Fruit fly (Drosophila melanogaster) whole organism, embryonic: ENCODE measurements around the gene His3.3B.
A peak's percentile ranks its signal among the peaks of the same experiment; 100 is the strongest.

ENCODE experiments used
- Abd-B ChIP-seq: fragments of 200-800 bp; sonication (Bioruptor generic); optimal IDR thresholded peaks from 2 replicates; lab custom pipeline; 2018; ENCODE audit warnings: missing biosample characterization, mild to moderate bottlenecking, missing genetic modification characterization, moderate library complexity
- Atf-2 ChIP-seq: fragments of 200-800 bp; sonication (Bioruptor generic); optimal IDR thresholded peaks from 2 replicates; lab custom pipeline; 2016; ENCODE audit warnings: missing biosample characterization, missing genetic modification characterization
- B-H2 ChIP-seq: fragments of 200-800 bp; sonication (Bioruptor generic); optimal IDR thresholded peaks from 2 replicates; lab custom pipeline; 2018; ENCODE audit warnings: missing biosample characterization, mild to moderate bottlenecking, missing genetic modification characterization
- CG11085 ChIP-seq: fragments of 200-800 bp; sonication (Bioruptor generic); IDR thresholded peaks from 2 replicates; pipeline ENCODE4 v1.3.6; 2022; ENCODE audit warnings: missing biosample characterization, missing genetic modification characterization
- CG11695 ChIP-seq: fragments of 200-800 bp; sonication (Bioruptor generic); IDR thresholded peaks from 3 replicates; pipeline ENCODE4 v1.3.6; 2022; ENCODE audit warnings: missing biosample characterization, missing genetic modification characterization
- CG1233 ChIP-seq: fragments of 200-800 bp; sonication (Bioruptor generic); optimal IDR thresholded peaks from 4 replicates; lab custom pipeline; 2018; ENCODE audit warnings: missing biosample characterization, mild to moderate bottlenecking, missing genetic modification characterization
- CG13894 ChIP-seq: fragments of 200-800 bp; sonication (Bioruptor generic); optimal IDR thresholded peaks from 3 replicates; lab custom pipeline; 2018; ENCODE audit warnings: missing biosample characterization, mild to moderate bottlenecking, missing genetic modification characterization, moderate library complexity
- CG16863 ChIP-seq: fragments of 200-800 bp; sonication (Bioruptor generic); optimal IDR thresholded peaks from 3 replicates; lab custom pipeline; 2016; ENCODE audit warnings: missing biosample characterization, missing genetic modification characterization
- CG17385 ChIP-seq: fragments of 200-800 bp; sonication (Bioruptor generic); optimal IDR thresholded peaks from 3 replicates; lab custom pipeline; 2018; ENCODE audit warnings: missing biosample characterization, mild to moderate bottlenecking, missing genetic modification characterization
- CG3163 ChIP-seq: fragments of 200-800 bp; sonication (Bioruptor generic); optimal IDR thresholded peaks from 3 replicates; lab custom pipeline; 2016; ENCODE audit warnings: missing biosample characterization, missing genetic modification characterization
- CG34224 ChIP-seq: fragments of 200-800 bp; sonication (Bioruptor generic); IDR thresholded peaks from 3 replicates; pipeline ENCODE4 v1.3.6; 2022; ENCODE audit warnings: missing biosample characterization, missing genetic modification characterization; ENCODE audit not compliant: partially characterized antibody
- CG34422 ChIP-seq: fragments of 200-800 bp; sonication (Bioruptor generic); IDR thresholded peaks from 3 replicates; pipeline ENCODE4 v1.3.6; 2022; ENCODE audit warnings: missing biosample characterization, missing genetic modification characterization
- CG7372 ChIP-seq: fragments of 200-800 bp; sonication (Bioruptor generic); IDR thresholded peaks from 2 replicates; pipeline ENCODE4 v1.3.6; 2022; ENCODE audit warnings: missing biosample characterization, missing genetic modification characterization
- CG7556 ChIP-seq: fragments of 200-800 bp; sonication (Bioruptor generic); optimal IDR thresholded peaks from 2 replicates; lab custom pipeline; 2017; ENCODE audit warnings: missing biosample characterization, mild to moderate bottlenecking, missing genetic modification characterization
- CG7839 ChIP-seq: fragments of 200-800 bp; sonication (Bioruptor generic); optimal IDR thresholded peaks from 3 replicates; lab custom pipeline; 2018; ENCODE audit warnings: missing biosample characterization, mild to moderate bottlenecking, missing genetic modification characterization, moderate library complexity
- CG8388 ChIP-seq: fragments of 200-800 bp; sonication (Bioruptor generic); optimal IDR thresholded peaks from 2 replicates; lab custom pipeline; 2019; ENCODE audit warnings: missing biosample characterization, mild to moderate bottlenecking, missing genetic modification characterization, moderate library complexity
- CG8924 ChIP-seq: fragments of 200-800 bp; optimal IDR thresholded peaks from 3 replicates; lab custom pipeline; 2019; ENCODE audit warnings: missing biosample characterization, mild to moderate bottlenecking, missing genetic modification characterization, moderate library complexity
- CG8944 ChIP-seq: fragments of 200-800 bp; sonication (Bioruptor generic); optimal IDR thresholded peaks from 3 replicates; lab custom pipeline; 2016; ENCODE audit warnings: missing biosample characterization, missing genetic modification characterization
- Dfd ChIP-seq, 2 experiments: fragments of >200 bp; optimal IDR thresholded peaks; 2 replicates each; lab custom pipeline; 2017; ENCODE audit warnings: missing biosample characterization in 2 of 2, missing genetic modification characterization in 2 of 2
- Elba2 ChIP-seq: fragments of 200-800 bp; sonication (Bioruptor generic); optimal IDR thresholded peaks from 3 replicates; lab custom pipeline; 2016; ENCODE audit warnings: missing biosample characterization, missing genetic modification characterization
- Mad ChIP-seq: fragments of 200-800 bp; sonication (Bioruptor generic); optimal IDR thresholded peaks from 2 replicates; lab custom pipeline; 2016; ENCODE audit warnings: missing biosample characterization, missing genetic modification characterization
- Mrtf ChIP-seq: fragments of 200-800 bp; sonication (Bioruptor generic); IDR thresholded peaks from 3 replicates; pipeline ENCODE4 v1.3.6; 2022; ENCODE audit warnings: missing biosample characterization, missing genetic modification characterization
- NK7.1 ChIP-seq: fragments of 200-800 bp; sonication (Bioruptor generic); optimal IDR thresholded peaks from 3 replicates; lab custom pipeline; 2016; ENCODE audit warnings: missing biosample characterization, missing genetic modification characterization
- Pdp1 ChIP-seq, 2 experiments: fragments of 200-800 bp; sonication (Bioruptor generic); optimal IDR thresholded peaks; 3 replicates each; lab custom pipeline; 2016; ENCODE audit warnings: missing biosample characterization in 2 of 2, missing genetic modification characterization in 2 of 2, mild to moderate bottlenecking in 1 of 2, moderate library complexity in 1 of 2
- Six4 ChIP-seq: fragments of 200-800 bp; sonication (Bioruptor generic); optimal IDR thresholded peaks from 2 replicates; lab custom pipeline; 2016; ENCODE audit warnings: missing biosample characterization, missing genetic modification characterization
- Spps ChIP-seq: fragments of 200-800 bp; sonication (Bioruptor generic); optimal IDR thresholded peaks from 2 replicates; lab custom pipeline; 2018; ENCODE audit warnings: missing biosample characterization, mild to moderate bottlenecking, missing genetic modification characterization
- Trl ChIP-seq, 3 experiments: fragments of >200 bp in 2 of 3; fragments of 200-800 bp in 1 of 3; sonication (Bioruptor generic) in 1 of 3; optimal IDR thresholded peaks; 2 replicates in 1 of 3; 3 replicates in 2 of 3; lab custom pipeline; 2016 to 2017; ENCODE audit warnings: missing biosample characterization in 1 of 3, missing genetic modification characterization in 1 of 3
- bowl ChIP-seq: fragments of 200-800 bp; sonication (Bioruptor generic); IDR thresholded peaks from 2 replicates; pipeline ENCODE4 v1.3.6; 2022; ENCODE audit warnings: missing biosample characterization, missing genetic modification characterization
- cg ChIP-seq: fragments of 200-800 bp; sonication (Bioruptor generic); optimal IDR thresholded peaks from 3 replicates; lab custom pipeline; 2019; ENCODE audit warnings: missing biosample characterization, mild to moderate bottlenecking, missing genetic modification characterization, moderate library complexity
- corto ChIP-seq: fragments of 200-800 bp; sonication (Bioruptor generic); optimal IDR thresholded peaks from 2 replicates; lab custom pipeline; 2016; ENCODE audit warnings: missing biosample characterization, mild to moderate bottlenecking, missing genetic modification characterization, moderate library complexity
- dan ChIP-seq: fragments of 200-800 bp; sonication (Bioruptor generic); IDR thresholded peaks from 2 replicates; pipeline ENCODE4 v1.3.6; 2022; ENCODE audit warnings: missing biosample characterization, missing genetic modification characterization
- gsb ChIP-seq: fragments of 200-800 bp; sonication (Bioruptor generic); IDR thresholded peaks from 2 replicates; pipeline ENCODE4 v1.3.6; 2022; ENCODE audit warnings: missing biosample characterization, missing genetic modification characterization
- hbn ChIP-seq: fragments of 200-800 bp; sonication (Bioruptor generic); IDR thresholded peaks from 2 replicates; pipeline ENCODE4 v1.3.6; 2022; ENCODE audit warnings: missing biosample characterization, missing genetic modification characterization; ENCODE audit not compliant: partially characterized antibody
- hth ChIP-seq: fragments of >200 bp; optimal IDR thresholded peaks from 2 replicates; lab custom pipeline; 2017; ENCODE audit warnings: inconsistent platforms
- insv ChIP-seq, 2 experiments: fragments of 200-800 bp; sonication (Bioruptor generic); optimal IDR thresholded peaks; 3 replicates each; lab custom pipeline; 2016 to 2018; ENCODE audit warnings: missing biosample characterization in 2 of 2, missing genetic modification characterization in 2 of 2
- kah ChIP-seq: fragments of 200-800 bp; sonication (Bioruptor generic); optimal IDR thresholded peaks from 2 replicates; lab custom pipeline; 2018; ENCODE audit warnings: missing biosample characterization, mild to moderate bottlenecking, missing genetic modification characterization
- mirr ChIP-seq: fragments of 200-800 bp; sonication (Bioruptor generic); optimal IDR thresholded peaks from 3 replicates; lab custom pipeline; 2018; ENCODE audit warnings: missing biosample characterization, mild to moderate bottlenecking, missing genetic modification characterization
- peb ChIP-seq: fragments of 200-800 bp; sonication (Bioruptor generic); IDR thresholded peaks from 2 replicates; pipeline ENCODE4 v1.3.6; 2022; ENCODE audit warnings: missing biosample characterization, missing genetic modification characterization
- row ChIP-seq: fragments of 200-800 bp; sonication (Bioruptor generic); IDR thresholded peaks from 3 replicates; pipeline ENCODE4 v1.3.6; 2022; ENCODE audit warnings: missing biosample characterization, missing genetic modification characterization
- salm ChIP-seq: fragments of 200-800 bp; sonication (Bioruptor generic); optimal IDR thresholded peaks from 2 replicates; lab custom pipeline; 2018; ENCODE audit warnings: missing biosample characterization, mild to moderate bottlenecking, missing genetic modification characterization
- sd ChIP-seq: fragments of 200-800 bp; sonication (Bioruptor generic); optimal IDR thresholded peaks from 3 replicates; lab custom pipeline; 2018; ENCODE audit warnings: missing biosample characterization, mild to moderate bottlenecking, missing genetic modification characterization, moderate library complexity
- sens ChIP-seq: fragments of 200-800 bp; sonication (Bioruptor generic); peaks from one replicate; lab custom pipeline; 2016; ENCODE audit warnings: missing biosample characterization, missing genetic modification characterization
- usp ChIP-seq: fragments of >200 bp; optimal IDR thresholded peaks from 2 replicates; lab custom pipeline; 2017; ENCODE audit warnings: missing biosample characterization, missing genetic modification characterization
- vvl ChIP-seq: fragments of 200-800 bp; sonication (Bioruptor generic); IDR thresholded peaks from 2 replicates; pipeline ENCODE4 v1.3.6; 2022; ENCODE audit warnings: missing biosample characterization, missing genetic modification characterization
- zen ChIP-seq: fragments of 200-800 bp; sonication (Bioruptor generic); optimal IDR thresholded peaks from 3 replicates; lab custom pipeline; 2018; ENCODE audit warnings: missing biosample characterization, mild to moderate bottlenecking, missing genetic modification characterization, moderate library complexity
- zfh2 ChIP-seq: fragments of 200-800 bp; sonication (Bioruptor generic); optimal IDR thresholded peaks from 2 replicates; lab custom pipeline; 2016; ENCODE audit warnings: missing biosample characterization, missing genetic modification characterization

His3.3B gene

DNA sequence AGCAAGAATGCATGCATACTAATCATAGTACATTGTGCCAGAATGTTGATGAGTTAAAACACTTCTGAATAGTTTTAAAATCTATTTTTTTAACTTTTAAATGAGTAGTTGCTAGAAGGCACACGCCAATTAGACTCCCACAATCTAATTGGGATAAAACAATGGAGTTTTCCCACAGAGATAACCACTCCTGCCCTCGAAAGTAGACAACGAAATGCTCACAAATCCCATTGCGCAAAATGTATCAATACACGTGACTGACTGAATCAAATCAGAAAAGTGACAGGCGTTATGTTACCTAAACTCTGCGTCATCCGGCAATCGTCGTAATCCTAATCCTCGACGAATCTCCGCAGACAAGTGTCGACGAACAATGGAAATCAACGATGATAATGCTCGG is 38.6 kb downstream of the His3.3B start:
- TF ChIP-seq gsb = no peak
- TF ChIP-seq zen = peak; percentile 4
- TF ChIP-seq Elba2 (GFP tag; lab: Kevin White, UChicago) = peak; percentile 30
- TF ChIP-seq CG17385 = no peak
- TF ChIP-seq zfh2 (GFP tag; lab: Kevin White, UChicago) = no peak
- no peak for TF ChIP-seq dan
- peak; percentile 49 to 96 for TF ChIP-seq insv (GFP tag; optimal IDR thresholded peaks at IDR 0.05; lab: Kevin White, UChicago)
- TF ChIP-seq CG13894 (tag; lab: Kevin White, UChicago) = peak; percentile 50
- no peak for TF ChIP-seq CG11695 (GFP tag; lab: Robert Waterston, UW)
- 0 out of 3 replicates have a peak, but pooled peaks have one; percentile 2 for TF ChIP-seq row
- TF ChIP-seq Mad = no peak
- TF ChIP-seq sens = peak; percentile 61
- TF ChIP-seq CG8944 (GFP tag; lab: Kevin White, UChicago) = no peak
- no peak for TF ChIP-seq Spps

- TF ChIP-seq cg (GFP tag; lab: Kevin White, UChicago) (peak; percentile 75), CG8924 (tag; lab: Kevin White, UChicago) (peak; percentile 22), Pdp1 (GFP tag; optimal IDR thresholded peaks at IDR 0.05; lab: Kevin White, UChicago) (peak in 1 of 2 experiments; percentile 10), CG34224 (GFP tag; lab: Robert Waterston, UW) (0 out of 3 replicates have a peak, but pooled peaks have one; percentile 10), CG8388 (no peak), Mrtf (GFP tag; lab: Robert Waterston, UW) (no peak), Trl (optimal IDR thresholded peaks at IDR 0.05; lab: Kevin White, UChicago) (peak; percentile 41 to 61), Trl (GFP tag; optimal IDR thresholded peaks at IDR 0.05; lab: Kevin White, UChicago) (no peak), sens (peak; percentile 53), vvl (GFP tag; lab: Robert Waterston, UW) (0 out of 2 replicates have a peak, but pooled peaks have one; percentile 12), insv (GFP tag; optimal IDR thresholded peaks at IDR 0.05; lab: Kevin White, UChicago) (peak in 1 of 2 experiments; percentile 86)
Observed at dm6 chrX:9110155-9110909, 46.1 kb downstream of the His3.3B start.

- TF ChIP-seq Abd-B (peak; percentile 68), CG11085 (0 out of 2 replicates have a peak, but pooled peaks have one; percentile 13), CG3163 (GFP tag; lab: Kevin White, UChicago) (no peak), salm (tag; lab: Kevin White, UChicago) (no peak), B-H2 (no peak), sd (tag; lab: Kevin White, UChicago) (no peak), bowl (no peak), hbn (GFP tag; lab: Robert Waterston, UW) (no peak), CG11695 (GFP tag; lab: Robert Waterston, UW) (peak; percentile 40; the same call in 1 of the 3 replicates), peb (GFP tag; lab: Robert Waterston, UW) (peak; percentile 29; the same call in 1 of the 2 replicates), CG16863 (GFP tag; lab: Kevin White, UChicago) (peak; percentile 73), CG7839 (tag; lab: Kevin White, UChicago) (peak; percentile 69), mirr (GFP tag; lab: Kevin White, UChicago) (peak; percentile 3), CG34422 (GFP tag; lab: Robert Waterston, UW) (0 out of 3 replicates have a peak, but pooled peaks have one; percentile 41), corto (GFP tag; lab: Kevin White, UChicago) (no peak), CG1233 (peak; percentile 31), hth (lab: Kevin White, UChicago) (no peak), Dfd (GFP tag; optimal IDR thresholded peaks at IDR 0.05; lab: Kevin White, UChicago) (no peak), kah (GFP tag; lab: Kevin White, UChicago) (no peak), Six4 (GFP tag; lab: Kevin White, UChicago) (peak; percentile 41), usp (GFP tag; lab: Kevin White, UChicago) (no peak), NK7.1 (GFP tag; lab: Kevin White, UChicago) (no peak), CG7372 (GFP tag; lab: Robert Waterston, UW) (no peak), CG7556 (peak; percentile 45), Atf-2 (peak; percentile 28)
Observed at dm6 chrX:9109072-9109844, 47.2 kb downstream of the His3.3B start.
